Worm (Caenorhabditis elegans): ENCODE measurements around the gene nhr-269.

DNA sequence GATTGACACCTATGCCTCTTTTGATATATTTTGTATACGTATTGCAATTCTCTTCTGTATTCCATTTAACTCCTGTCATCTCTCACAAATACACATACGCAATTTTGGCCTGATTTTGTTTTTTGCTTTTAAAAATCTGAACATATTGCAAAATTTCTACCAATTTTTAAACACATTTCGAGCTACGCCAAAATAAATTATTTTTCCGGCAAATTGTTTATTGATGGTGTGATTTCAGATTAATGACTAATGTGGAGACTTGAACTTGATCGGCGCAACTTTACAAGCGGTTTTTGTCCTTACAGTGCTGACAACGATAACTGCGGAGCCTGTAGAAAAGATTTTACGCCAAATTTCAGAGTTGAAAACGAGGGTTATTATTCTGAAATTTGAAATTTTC, 27.5 kb upstream of the nhr-269 start:
- no peak for TF ChIP-seq dao-5 (tag; optimal IDR thresholded peaks at IDR 0.05)
- no peak for TF ChIP-seq him-1 (tag; optimal IDR thresholded peaks at IDR 0.05)
